Worm (Caenorhabditis elegans) whole organism, L4/young adult: ENCODE data around the gene C01G5.7.

Experiments
- W03F9.2 ChIP-seq: fragments of 150-350 bp; optimal IDR thresholded peaks from 2 replicates; lab custom pipeline; 2014; ENCODE audit warnings: missing biosample characterization, missing genetic modification characterization
- him-1 ChIP-seq: sonication (generic microtip); optimal IDR thresholded peaks from 2 replicates; lab custom pipeline; 2016; ENCODE audit warnings: missing genotype, missing genetic modification reagents, missing genetic modification characterization, missing compliant biosample characterization

DNA sequence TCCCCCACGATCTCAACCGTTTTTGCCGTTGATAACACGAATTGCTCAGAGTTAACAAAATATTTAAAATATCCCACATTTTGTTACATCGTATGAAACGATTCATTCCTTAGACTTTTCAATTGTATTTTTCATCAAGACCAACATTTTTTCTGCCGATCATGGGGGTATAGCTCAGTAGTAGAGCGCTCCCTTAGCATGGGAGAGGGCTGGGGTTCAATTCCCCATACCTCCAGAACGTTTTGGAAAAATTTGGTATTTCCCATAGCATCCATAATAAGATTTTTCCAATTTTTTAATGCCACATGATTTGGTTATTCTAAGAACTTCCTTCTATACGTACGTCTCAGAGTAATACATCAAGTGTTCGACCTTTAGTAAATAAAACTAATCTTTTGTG, 44.1 kb downstream of the C01G5.7 start:
- TF ChIP-seq him-1 (tag; lab: Kevin White, UChicago) (no peak), W03F9.2 (no peak)
